Worm (Caenorhabditis elegans) whole organism, L2 larva: ENCODE measurements around the gene grd-11.

Source experiments
- blmp-1 ChIP-seq: sonication (generic microtip); optimal IDR thresholded peaks from 2 replicates; lab custom pipeline; 2017; ENCODE audit warnings: missing genetic modification characterization, mild to moderate bottlenecking, missing compliant biosample characterization, antibody characterized with exemption, moderate library complexity; ENCODE audit not compliant: insufficient read depth
- ceh-82 ChIP-seq: fragments of 150-350 bp; optimal IDR thresholded peaks from 2 replicates; lab custom pipeline; 2014; ENCODE audit warnings: missing biosample characterization, missing genetic modification characterization
- lin-11 ChIP-seq: fragments of 150-350 bp; sonication (generic microtip); optimal IDR thresholded peaks from 2 replicates; lab custom pipeline; 2014; ENCODE audit warnings: missing biosample characterization, missing genetic modification characterization, inconsistent platforms, mixed read lengths
- mbf-1 ChIP-seq: sonication (generic microtip); optimal IDR thresholded peaks from 2 replicates; lab custom pipeline; 2017; ENCODE audit warnings: missing biosample characterization, missing genetic modification characterization
- nhr-237 ChIP-seq: fragments of 150-350 bp; optimal IDR thresholded peaks from 2 replicates; lab custom pipeline; 2014; ENCODE audit warnings: missing biosample characterization, missing genetic modification characterization
- nhr-77 ChIP-seq: fragments of 150-350 bp; optimal IDR thresholded peaks from 2 replicates; lab custom pipeline; 2014; ENCODE audit warnings: missing biosample characterization, missing genetic modification characterization
- peb-1 ChIP-seq: fragments of 150-350 bp; optimal IDR thresholded peaks from 2 replicates; lab custom pipeline; 2014; ENCODE audit warnings: missing biosample characterization, missing genetic modification characterization
- ztf-11 ChIP-seq: sonication (generic microtip); optimal IDR thresholded peaks from 2 replicates; lab custom pipeline; 2017; ENCODE audit warnings: missing biosample characterization, missing genetic modification characterization

ce11 chrV:20386942-20387341 is 30.4 kb downstream of the grd-11 start, which contains the start of gene K02E2.7:
- TF ChIP-seq ztf-11 (tag; lab: Kevin White, UChicago) (no peak), mbf-1 (tag; lab: Kevin White, UChicago) (no peak), nhr-77 (tag; lab: Kevin White, UChicago) (no peak), ceh-82 (tag; lab: Kevin White, UChicago) (no peak), peb-1 (tag; lab: Kevin White, UChicago) (no peak), nhr-237 (tag; lab: Kevin White, UChicago) (no peak), blmp-1 (no peak), lin-11 (tag; lab: Kevin White, UChicago) (no peak)
